Fruit fly (Drosophila melanogaster): ENCODE data around the gene cyst.

cyst gene

dm6 chr2L:19528308-19528707 lies 19.7 kb upstream of the cyst start (continued):
- peak; percentile 81 for TF ChIP-seq ro (GFP tag; IDR thresholded peaks at IDR 0.05)
- TF ChIP-seq CG8924 (tag; optimal IDR thresholded peaks at IDR 0.05) = peak; percentile 97
- TF ChIP-seq CG31441 (GFP tag; IDR thresholded peaks at IDR 0.05) = peak; percentile 84
- peak; percentile 96 for TF ChIP-seq Taf1 (GFP tag; IDR thresholded peaks at IDR 0.05)
- TF ChIP-seq Hr78 (GFP tag; optimal IDR thresholded peaks at IDR 0.05) = peak in 1 of 2 experiments; percentile 50
- peak; percentile 74 for TF ChIP-seq twi (tag; optimal IDR thresholded peaks at IDR 0.05)
- TF ChIP-seq yki (optimal IDR thresholded peaks at IDR 0.05) = no peak
- peak; percentile 93 for TF ChIP-seq danr (GFP tag; IDR thresholded peaks at IDR 0.05)
- TF ChIP-seq zf30C (GFP tag; optimal IDR thresholded peaks at IDR 0.05) = no peak
- peak; percentile 99 for TF ChIP-seq Drgx (GFP tag; IDR thresholded peaks at IDR 0.05)
- TF ChIP-seq stc (GFP tag; IDR thresholded peaks at IDR 0.05) = peak; percentile 92
- TF ChIP-seq tin (GFP tag; optimal IDR thresholded peaks at IDR 0.05) = peak; percentile 90
- TF ChIP-seq slbo (GFP tag; IDR thresholded peaks at IDR 0.05) = peak; percentile 99
- peak; percentile 94 for TF ChIP-seq luna (GFP tag; optimal IDR thresholded peaks at IDR 0.05)
- TF ChIP-seq CG30403 (GFP tag; optimal IDR thresholded peaks at IDR 0.05) = peak; percentile 96
- TF ChIP-seq dysf (GFP tag; IDR thresholded peaks at IDR 0.05) = peak; percentile 98
- peak; percentile 24 for TF ChIP-seq CG8290 (GFP tag; optimal IDR thresholded peaks at IDR 0.05)
- TF ChIP-seq CG8290 (tag; optimal IDR thresholded peaks at IDR 0.05) = peak in 1 of 2 experiments; percentile 97
- peak; percentile 86 for TF ChIP-seq CG4424 (GFP tag; optimal IDR thresholded peaks at IDR 0.05)
- TF ChIP-seq sug (tag; optimal IDR thresholded peaks at IDR 0.05) = peak; percentile 95
- peak; percentile 85 for TF ChIP-seq CG16815 (GFP tag; optimal IDR thresholded peaks at IDR 0.05)
- TF ChIP-seq CG9609 (GFP tag; optimal IDR thresholded peaks at IDR 0.05) = peak; percentile 90
- peak; percentile 73 for TF ChIP-seq Ssrp (tag; optimal IDR thresholded peaks at IDR 0.05)
- TF ChIP-seq Camta (GFP tag; optimal IDR thresholded peaks at IDR 0.05) = peak; percentile 92
- TF ChIP-seq CG17359 (tag; optimal IDR thresholded peaks at IDR 0.05) = peak; percentile 93
- peak; percentile 87 for TF ChIP-seq Myb (GFP tag; optimal IDR thresholded peaks at IDR 0.05)
- TF ChIP-seq fu2 (GFP tag; optimal IDR thresholded peaks at IDR 0.05) = peak; percentile 95
- TF ChIP-seq lilli (GFP tag; optimal IDR thresholded peaks at IDR 0.05) = peak; percentile 99
- TF ChIP-seq maf-S (GFP tag; optimal IDR thresholded peaks at IDR 0.05) = peak; percentile 96
- TF ChIP-seq CG8765 (GFP tag; IDR thresholded peaks at IDR 0.05) = peak; percentile 85; the same call in 1 of the 2 replicates
- peak in 1 of 3 experiments; percentile 53 for TF ChIP-seq lola (GFP tag; optimal IDR thresholded peaks at IDR 0.05)
- TF ChIP-seq Side (GFP tag; optimal IDR thresholded peaks at IDR 0.05) = peak; percentile 94
- TF ChIP-seq ATbp (GFP tag; optimal IDR thresholded peaks at IDR 0.05) = peak; percentile 86
- TF ChIP-seq CG9817 (tag; optimal IDR thresholded peaks at IDR 0.05) = peak; percentile 95
- peak; percentile 83 for TF ChIP-seq CkIIα-i1 (GFP tag; IDR thresholded peaks at IDR 0.05)
- peak; percentile 93 for TF ChIP-seq CG14667 (GFP tag; IDR thresholded peaks at IDR 0.05)
- TF ChIP-seq CG32532 (GFP tag; IDR thresholded peaks at IDR 0.05) = peak; percentile 99
- TF ChIP-seq CG15269 (tag; optimal IDR thresholded peaks at IDR 0.05) = peak; percentile 98
- TF ChIP-seq CG9215 (GFP tag; IDR thresholded peaks at IDR 0.05) = peak; percentile 95
- TF ChIP-seq CG17328 (GFP tag; IDR thresholded peaks at IDR 0.05) = peak; percentile 91
- TF ChIP-seq CG34422 (GFP tag; IDR thresholded peaks at IDR 0.05) = peak; percentile 96
- TF ChIP-seq fd64A (GFP tag; optimal IDR thresholded peaks at IDR 0.05) = peak; percentile 53
- TF ChIP-seq gcm2 (GFP tag; optimal IDR thresholded peaks at IDR 0.05) = peak; percentile 87
- TF ChIP-seq sima (GFP tag; optimal IDR thresholded peaks at IDR 0.05) = peak; percentile 84
- peak; percentile 95 for TF ChIP-seq CG7556 (GFP tag; optimal IDR thresholded peaks at IDR 0.05)
- TF ChIP-seq ham (GFP tag; IDR thresholded peaks at IDR 0.05) = peak; percentile 95
- TF ChIP-seq CoRest (tag; optimal IDR thresholded peaks at IDR 0.05) = peak; percentile 96
- peak; percentile 72 for TF ChIP-seq pum (GFP tag; optimal IDR thresholded peaks at IDR 0.05)
- TF ChIP-seq chn (GFP tag; optimal IDR thresholded peaks at IDR 0.05) = peak; percentile 89
- TF ChIP-seq usp (GFP tag; optimal IDR thresholded peaks at IDR 0.05) = no peak
- peak; percentile 98 for TF ChIP-seq sens (GFP tag)
- TF ChIP-seq ap (GFP tag; IDR thresholded peaks at IDR 0.05) = peak; percentile 81
- TF ChIP-seq CG3065 (GFP tag; optimal IDR thresholded peaks at IDR 0.05) = peak; percentile 74
